Fruit fly (Drosophila melanogaster): ENCODE results near the gene CheB38a.

Gene CheB38a

dm6 chr2L:20793881-20794280, 24.5 kb downstream of the CheB38a start (continued):
- TF ChIP-seq CkIIα-i1 (GFP tag; IDR thresholded peaks at IDR 0.05) = no peak
- peak; percentile 27; the same call in 1 of the 2 replicates for TF ChIP-seq Awh (GFP tag; IDR thresholded peaks at IDR 0.05)
- TF ChIP-seq Ets97D (GFP tag; optimal IDR thresholded peaks at IDR 0.05) = no peak
- no peak for TF ChIP-seq Camta (GFP tag; optimal IDR thresholded peaks at IDR 0.05)
- no peak for TF ChIP-seq salm (tag; optimal IDR thresholded peaks at IDR 0.05)
- TF ChIP-seq trem (tag; optimal IDR thresholded peaks at IDR 0.05) = no peak
- peak; percentile 31 for TF ChIP-seq BEAF-32 (GFP tag; optimal IDR thresholded peaks at IDR 0.05)
- TF ChIP-seq CG11247 (GFP tag; IDR thresholded peaks at IDR 0.05) = no peak
- TF ChIP-seq slp2 (GFP tag; optimal IDR thresholded peaks at IDR 0.05) = no peak
- TF ChIP-seq CG32532 (GFP tag; IDR thresholded peaks at IDR 0.05) = peak; percentile 27; the same call in 1 of the 2 replicates
- no peak for TF ChIP-seq Ada2b (GFP tag; IDR thresholded peaks at IDR 0.05)
- TF ChIP-seq Ssrp (tag; optimal IDR thresholded peaks at IDR 0.05) = no peak
- 0 out of 2 replicates have a peak, but pooled peaks have one; percentile 25 for TF ChIP-seq hbn (GFP tag; IDR thresholded peaks at IDR 0.05; ENCODE audit: partially characterized antibody)
- TF ChIP-seq crc (GFP tag; optimal IDR thresholded peaks at IDR 0.05) = no peak
- no peak for TF ChIP-seq shn (GFP tag; optimal IDR thresholded peaks at IDR 0.05)
- TF ChIP-seq br (optimal IDR thresholded peaks at IDR 0.05) = no peak
- TF ChIP-seq CG4707 (GFP tag; optimal IDR thresholded peaks at IDR 0.05) = no peak
- peak; percentile 47; the same call in 1 of the 2 replicates for TF ChIP-seq slbo (GFP tag; IDR thresholded peaks at IDR 0.05)
- no peak for TF ChIP-seq CG8359 (GFP tag; optimal IDR thresholded peaks at IDR 0.05; ENCODE audit: borderline replicate concordance)
- no peak for TF ChIP-seq CG6254 (GFP tag; optimal IDR thresholded peaks at IDR 0.05)
- no peak for TF ChIP-seq fd64A (GFP tag; optimal IDR thresholded peaks at IDR 0.05)
- no peak for TF ChIP-seq usp (GFP tag; optimal IDR thresholded peaks at IDR 0.05)
- no peak for TF ChIP-seq Side (GFP tag; optimal IDR thresholded peaks at IDR 0.05)
- no peak for TF ChIP-seq CG11696 (GFP tag; IDR thresholded peaks at IDR 0.05)
- TF ChIP-seq al (GFP tag; IDR thresholded peaks at IDR 0.05) = no peak
- no peak for TF ChIP-seq Mrtf (GFP tag; IDR thresholded peaks at IDR 0.05)
- TF ChIP-seq CG13424 (tag; optimal IDR thresholded peaks at IDR 0.05) = no peak
- TF ChIP-seq YL-1 (GFP tag; optimal IDR thresholded peaks at IDR 0.05) = no peak
- no peak for TF ChIP-seq Meics (GFP tag; optimal IDR thresholded peaks at IDR 0.05)
- no peak for TF ChIP-seq sima (GFP tag; optimal IDR thresholded peaks at IDR 0.05)
- no peak for TF ChIP-seq bcd (GFP tag; optimal IDR thresholded peaks at IDR 0.05)
- TF ChIP-seq disco-r (GFP tag; optimal IDR thresholded peaks at IDR 0.05) = no peak
- TF ChIP-seq tx (GFP tag; optimal IDR thresholded peaks at IDR 0.05) = no peak
- TF ChIP-seq GATAe (GFP tag; conservative IDR thresholded peaks at IDR 0.05) = no peak
- TF ChIP-seq psq (GFP tag; optimal IDR thresholded peaks at IDR 0.05) = no peak
- no peak for TF ChIP-seq Hsf (GFP tag; optimal IDR thresholded peaks at IDR 0.05)
- 0 out of 2 replicates have a peak, but pooled peaks have one; percentile 14 for TF ChIP-seq wdn (GFP tag; IDR thresholded peaks at IDR 0.05)
- TF ChIP-seq fd102C (GFP tag; optimal IDR thresholded peaks at IDR 0.05) = no peak
- peak; percentile 5 for TF ChIP-seq Hmr (GFP tag; optimal IDR thresholded peaks at IDR 0.05)
- TF ChIP-seq ase (GFP tag; IDR thresholded peaks at IDR 0.05) = no peak
- no peak for TF ChIP-seq ham (GFP tag; IDR thresholded peaks at IDR 0.05)
- peak; percentile 57; the same call in 1 of the 2 replicates for TF ChIP-seq rib (GFP tag; IDR thresholded peaks at IDR 0.05)
- TF ChIP-seq kay (GFP tag; optimal IDR thresholded peaks at IDR 0.05) = peak; percentile 47
- no peak for TF ChIP-seq CG6791 (GFP tag; IDR thresholded peaks at IDR 0.05; ENCODE audit: partially characterized antibody)
- TF ChIP-seq sim (GFP tag; IDR thresholded peaks at IDR 0.05) = no peak
- no peak for TF ChIP-seq CG8924 (tag; optimal IDR thresholded peaks at IDR 0.05)
- TF ChIP-seq Hr78 (GFP tag; optimal IDR thresholded peaks at IDR 0.05) = no peak
- no peak for TF ChIP-seq Taf1 (GFP tag; IDR thresholded peaks at IDR 0.05)
- TF ChIP-seq gt (GFP tag; IDR thresholded peaks at IDR 0.05) = no peak
- TF ChIP-seq CG11093 (GFP tag; IDR thresholded peaks at IDR 0.05) = no peak
- TF ChIP-seq HLH54F (GFP tag; optimal IDR thresholded peaks at IDR 0.05) = no peak
- TF ChIP-seq CG17361 (GFP tag; IDR thresholded peaks at IDR 0.05) = no peak
- TF ChIP-seq schlank (tag; optimal IDR thresholded peaks at IDR 0.05) = no peak

All from whole organism, embryonic.